Worm (Caenorhabditis elegans) whole organism, L3 larva: ENCODE results near the gene dct-5.

ENCODE experiments used
- R02D3.7 ChIP-seq: fragments of 150-350 bp; optimal IDR thresholded peaks from 2 replicates; lab custom pipeline; 2014; ENCODE audit warnings: missing biosample characterization, missing genetic modification characterization
- ZK546.5 ChIP-seq: sonication (generic microtip); optimal IDR thresholded peaks from 2 replicates; lab custom pipeline; 2017; ENCODE audit warnings: missing biosample characterization, missing genetic modification characterization
- aly-2 ChIP-seq: fragments of 150-350 bp; optimal IDR thresholded peaks from 2 replicates; lab custom pipeline; 2014; ENCODE audit warnings: missing biosample characterization, missing genetic modification characterization
- ama-1 ChIP-seq: fragments of 150-350 bp; optimal IDR thresholded peaks from 2 replicates; lab custom pipeline; 2018
- ceh-28 ChIP-seq: fragments of 150-350 bp; optimal IDR thresholded peaks from 2 replicates; lab custom pipeline; 2014; ENCODE audit warnings: missing biosample characterization, missing genetic modification reagents, missing genetic modification characterization
- ceh-82 ChIP-seq: fragments of 150-350 bp; optimal IDR thresholded peaks from 2 replicates; lab custom pipeline; 2014; ENCODE audit warnings: missing biosample characterization, missing genetic modification characterization
- daf-12 ChIP-seq: fragments of 150-350 bp; optimal IDR thresholded peaks from 2 replicates; lab custom pipeline; 2014; ENCODE audit warnings: missing biosample characterization, missing genetic modification reagents, missing genetic modification characterization
- egl-5 ChIP-seq: fragments of 150-350 bp; optimal IDR thresholded peaks from 2 replicates; lab custom pipeline; 2017; ENCODE audit warnings: missing biosample characterization, missing genetic modification reagents, missing genetic modification characterization, inconsistent platforms
- elt-1 ChIP-seq: fragments of 150-350 bp; optimal IDR thresholded peaks from 2 replicates; lab custom pipeline; 2014; ENCODE audit warnings: missing biosample characterization, missing genetic modification characterization
- elt-2 ChIP-seq: sonication (generic microtip); optimal IDR thresholded peaks from 2 replicates; lab custom pipeline; 2016; ENCODE audit warnings: missing genetic modification reagents, mild to moderate bottlenecking, missing genetic modification characterization, missing compliant biosample characterization
- elt-3 ChIP-seq, 3 experiments: fragments of 150-350 bp in 1 of 3; sonication (generic microtip) in 2 of 3; optimal IDR thresholded peaks; 2 replicates in 2 of 3; 4 replicates in 1 of 3; lab custom pipeline; 2014 to 2017; ENCODE audit warnings: missing biosample characterization in 3 of 3, missing genetic modification characterization in 3 of 3
- eor-1 ChIP-seq, 2 experiments: fragments of 150-350 bp; optimal IDR thresholded peaks; 2 replicates each; lab custom pipeline; 2014 to 2018; ENCODE audit warnings: missing biosample characterization in 2 of 2, missing genetic modification characterization in 2 of 2
- fkh-10 ChIP-seq: sonication (generic microtip); optimal IDR thresholded peaks from 2 replicates; lab custom pipeline; 2017; ENCODE audit warnings: missing biosample characterization, missing genetic modification reagents, missing genetic modification characterization
- fkh-2 ChIP-seq: fragments of 150-350 bp; optimal IDR thresholded peaks from 2 replicates; lab custom pipeline; 2014; ENCODE audit warnings: missing biosample characterization, missing genetic modification reagents, missing genetic modification characterization
- fos-1 ChIP-seq: fragments of 150-350 bp; optimal IDR thresholded peaks from 2 replicates; lab custom pipeline; 2014; ENCODE audit warnings: missing biosample characterization, missing genetic modification characterization
- hmg-11 ChIP-seq: sonication (generic microtip); optimal IDR thresholded peaks from 2 replicates; lab custom pipeline; 2016; ENCODE audit warnings: missing genetic modification characterization, missing compliant biosample characterization
- jun-1 ChIP-seq: fragments of 150-350 bp; optimal IDR thresholded peaks from 2 replicates; lab custom pipeline; 2014; ENCODE audit warnings: missing biosample characterization, missing genetic modification reagents, missing genetic modification characterization
- lin-15B ChIP-seq: fragments of 150-350 bp; optimal IDR thresholded peaks from 2 replicates; lab custom pipeline; 2014; ENCODE audit warnings: missing biosample characterization, missing genetic modification characterization
- lin-39 ChIP-seq: fragments of 150-350 bp; optimal IDR thresholded peaks from 2 replicates; lab custom pipeline; 2018; ENCODE audit warnings: missing biosample characterization, missing genetic modification reagents, missing genetic modification characterization
- lsy-12 ChIP-seq: sonication (generic microtip); optimal IDR thresholded peaks from 2 replicates; lab custom pipeline; 2016; ENCODE audit warnings: mild to moderate bottlenecking, missing genetic modification characterization, missing compliant biosample characterization
- mdl-1 ChIP-seq: fragments of 150-350 bp; optimal IDR thresholded peaks from 2 replicates; lab custom pipeline; 2014; ENCODE audit warnings: missing biosample characterization, missing genetic modification characterization
- mml-1 ChIP-seq: fragments of 150-350 bp; sonication (generic microtip); optimal IDR thresholded peaks from 3 replicates; lab custom pipeline; 2014; ENCODE audit warnings: missing biosample characterization, missing genetic modification characterization
- nfya-1 ChIP-seq: sonication (generic microtip); optimal IDR thresholded peaks from 2 replicates; lab custom pipeline; 2017; ENCODE audit warnings: missing genetic modification characterization, mild to moderate bottlenecking, missing compliant biosample characterization, antibody characterized with exemption, moderate library complexity; ENCODE audit not compliant: insufficient read depth
- nhr-11 ChIP-seq: fragments of 150-350 bp; optimal IDR thresholded peaks from 2 replicates; lab custom pipeline; 2014; ENCODE audit warnings: missing biosample characterization, missing genetic modification characterization
- nhr-23 ChIP-seq: fragments of 150-350 bp; optimal IDR thresholded peaks from 2 replicates; lab custom pipeline; 2014; ENCODE audit warnings: missing biosample characterization, missing genetic modification reagents, missing genetic modification characterization
- nhr-25 ChIP-seq: sonication (generic microtip); optimal IDR thresholded peaks from 2 replicates; lab custom pipeline; 2017; ENCODE audit warnings: missing biosample characterization, missing genetic modification characterization
- nhr-43 ChIP-seq: sonication (generic microtip); optimal IDR thresholded peaks from 2 replicates; lab custom pipeline; 2016; ENCODE audit warnings: mild to moderate bottlenecking, missing genetic modification characterization, missing compliant biosample characterization; ENCODE audit not compliant: poor library complexity, severe bottlenecking
- nhr-67 ChIP-seq: fragments of 150-350 bp; optimal IDR thresholded peaks from 2 replicates; lab custom pipeline; 2014; ENCODE audit warnings: missing biosample characterization, missing genetic modification characterization
- nhr-77 ChIP-seq: fragments of 150-350 bp; optimal IDR thresholded peaks from 2 replicates; lab custom pipeline; 2014; ENCODE audit warnings: missing biosample characterization, missing genetic modification characterization
- pha-4 ChIP-seq: fragments of 150-350 bp; optimal IDR thresholded peaks from 2 replicates; lab custom pipeline; 2014; ENCODE audit warnings: missing biosample characterization, missing genetic modification reagents, missing genetic modification characterization
- pqm-1 ChIP-seq: fragments of 150-350 bp; optimal IDR thresholded peaks from 2 replicates; lab custom pipeline; 2017; ENCODE audit warnings: missing biosample characterization, missing genetic modification characterization, inconsistent platforms
- sea-2 ChIP-seq: fragments of 150-350 bp; sonication (generic microtip); optimal IDR thresholded peaks from 4 replicates; lab custom pipeline; 2014; ENCODE audit warnings: missing biosample characterization, missing genetic modification reagents, missing genetic modification characterization
- skn-1 ChIP-seq: fragments of 150-350 bp; optimal IDR thresholded peaks from 2 replicates; lab custom pipeline; 2014; ENCODE audit warnings: missing biosample characterization, missing genetic modification characterization
- snpc-4 ChIP-seq: fragments of 150-350 bp; optimal IDR thresholded peaks from 2 replicates; lab custom pipeline; 2014; ENCODE audit warnings: missing biosample characterization, missing genetic modification characterization
- tbx-2 ChIP-seq: sonication (generic microtip); optimal IDR thresholded peaks from 2 replicates; lab custom pipeline; 2016; ENCODE audit warnings: mild to moderate bottlenecking, missing genetic modification characterization, missing compliant biosample characterization
- unc-39 ChIP-seq: sonication (generic microtip); optimal IDR thresholded peaks from 4 replicates; lab custom pipeline; 2017; ENCODE audit warnings: missing biosample characterization, missing genetic modification characterization
- zag-1 ChIP-seq: fragments of 150-350 bp; optimal IDR thresholded peaks from 2 replicates; lab custom pipeline; 2014; ENCODE audit warnings: missing biosample characterization, missing genetic modification characterization
- ztf-11 ChIP-seq: fragments of 150-350 bp; optimal IDR thresholded peaks from 2 replicates; lab custom pipeline; 2014; ENCODE audit warnings: missing biosample characterization, missing genetic modification characterization
- ztf-4 ChIP-seq: fragments of 150-350 bp; optimal IDR thresholded peaks from 2 replicates; lab custom pipeline; 2014; ENCODE audit warnings: missing biosample characterization, missing genetic modification characterization

Gene dct-5

DNA sequence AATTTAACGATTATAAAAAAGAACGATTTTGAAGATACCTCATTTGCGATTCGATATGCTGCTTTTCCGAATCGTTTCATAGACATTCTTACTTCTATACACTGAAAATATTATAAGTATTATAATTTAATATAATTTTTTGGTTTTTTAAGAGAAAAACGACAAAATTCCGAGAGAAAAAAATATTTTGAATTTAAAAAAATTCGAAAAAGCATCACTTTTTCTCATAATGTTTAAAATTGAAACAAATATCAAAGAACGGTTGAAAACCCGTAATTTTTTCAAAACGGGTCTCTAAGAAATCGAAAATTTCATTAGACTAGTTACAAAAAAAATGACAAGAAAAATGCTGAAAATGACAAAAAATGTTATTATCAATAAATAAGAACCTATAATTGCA lies 41.1 kb downstream of the dct-5 start, which contains the start of gene pink-1:
pink-1 (minus strand) TSS at position 101 of the 400 bp plus-strand sequence.
- TF ChIP-seq ceh-82, result no peak
- TF ChIP-seq R02D3.7 (tag; lab: Kevin White, UChicago), result no peak

DNA sequence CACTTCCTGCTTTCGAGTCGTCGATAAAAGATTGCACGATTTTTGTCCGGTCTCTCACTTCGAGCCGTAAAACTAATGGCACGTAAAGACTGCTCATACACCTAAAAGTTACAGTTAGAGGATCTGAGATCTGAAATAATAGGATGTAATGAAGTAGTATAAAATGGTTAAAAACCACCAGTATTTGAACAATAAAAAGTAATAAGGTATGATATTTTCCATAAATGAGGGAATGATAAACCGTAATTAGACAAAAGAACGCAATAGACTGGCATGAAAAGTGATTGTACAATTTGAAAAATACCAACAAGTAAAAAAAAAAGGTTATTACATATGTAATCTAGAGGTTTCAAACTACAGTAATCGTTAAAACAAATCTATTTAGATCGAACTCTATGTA lies 43.6 kb downstream of the dct-5 start, which contains the start of gene brap-2:
brap-2 (minus strand) TSS at position 101 of the 400 bp plus-strand sequence.
- no peak for TF ChIP-seq fos-1
- no peak for TF ChIP-seq pqm-1 (tag; lab: Kevin White, UChicago)
- no peak for TF ChIP-seq R02D3.7 (tag; lab: Kevin White, UChicago)
- TF ChIP-seq ama-1, result no peak
- no peak for TF ChIP-seq fkh-10 (GFP tag; lab: Kevin White, UChicago)
- TF ChIP-seq nhr-23 (tag; lab: Kevin White, UChicago), result no peak
- TF ChIP-seq nhr-11 (tag; lab: Kevin White, UChicago), result no peak

DNA sequence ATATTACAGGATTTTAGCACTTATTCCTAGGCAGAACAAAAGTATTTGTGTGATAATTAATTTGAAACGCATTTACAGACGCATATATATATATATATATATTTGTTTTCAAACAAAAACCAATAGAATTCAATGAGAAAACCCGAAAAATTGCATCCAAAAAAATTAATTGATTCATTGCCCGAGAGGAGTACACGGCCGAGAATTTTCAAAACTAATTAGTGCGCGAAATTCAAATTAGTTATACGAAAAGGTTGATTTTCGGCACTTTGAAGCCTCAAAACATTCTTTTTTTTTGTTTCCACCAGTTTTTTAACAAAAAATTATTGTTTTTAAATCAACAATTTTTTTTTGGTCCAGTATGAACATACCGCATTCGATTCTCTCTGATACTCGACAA lies 45.3 kb downstream of the dct-5 start:
- TF ChIP-seq elt-3 (tag; optimal IDR thresholded peaks at IDR 0.05; lab: Kevin White, UChicago) (no peak), nhr-43 (tag; lab: Kevin White, UChicago) (no peak), sea-2 (GFP tag; lab: Kevin White, UChicago) (no peak), zag-1 (tag; lab: Kevin White, UChicago) (no peak), elt-1 (tag; lab: Kevin White, UChicago) (no peak), lsy-12 (tag; lab: Kevin White, UChicago) (no peak), egl-5 (tag; lab: Kevin White, UChicago) (no peak), mml-1 (no peak), ZK546.5 (tag; lab: Kevin White, UChicago) (no peak), ama-1 (no peak), daf-12 (tag; lab: Kevin White, UChicago) (no peak), R02D3.7 (tag; lab: Kevin White, UChicago) (no peak), unc-39 (tag; lab: Kevin White, UChicago) (no peak), lin-39 (tag; lab: Kevin White, UChicago) (no peak), jun-1 (tag; lab: Kevin White, UChicago) (no peak)

DNA sequence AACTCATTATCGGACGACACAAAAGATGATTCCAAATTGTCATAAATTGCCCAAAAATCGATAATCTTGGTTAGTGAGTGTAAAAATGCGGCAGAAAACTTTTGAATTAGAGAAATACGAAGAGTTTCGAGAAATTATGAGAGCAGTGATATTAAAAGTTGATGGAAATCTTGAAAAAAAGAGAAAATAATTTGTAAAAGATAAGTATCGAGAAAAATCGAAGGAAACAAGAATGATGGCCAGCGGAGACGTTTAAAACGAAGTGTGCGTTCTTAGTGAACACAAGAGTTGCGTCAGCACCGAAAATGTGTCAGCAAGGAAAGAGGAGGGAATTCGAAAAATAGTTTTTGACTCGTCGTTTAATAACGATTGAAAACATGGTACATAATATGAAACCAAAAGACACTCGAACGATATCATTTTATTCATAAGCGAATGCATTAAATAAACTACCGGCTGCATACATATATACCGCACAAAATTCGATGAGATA lies 46.9 kb downstream of the dct-5 start, which contains the start of gene ndx-6:
ndx-6 (minus strand) TSS at position 51 of the 493 bp plus-strand sequence.
- no peak for TF ChIP-seq mml-1
- TF ChIP-seq nhr-67 (tag; lab: Kevin White, UChicago), result no peak
- TF ChIP-seq ceh-82, result peak; percentile 11
- no peak for TF ChIP-seq ztf-11 (tag; lab: Kevin White, UChicago)
- peak; percentile 61 for TF ChIP-seq R02D3.7 (tag; lab: Kevin White, UChicago)
- TF ChIP-seq aly-2, result peak; percentile 5
- TF ChIP-seq elt-3 (tag; optimal IDR thresholded peaks at IDR 0.05; lab: Kevin White, UChicago), result no peak
- TF ChIP-seq nhr-11 (tag; lab: Kevin White, UChicago), result no peak
- TF ChIP-seq eor-1 (tag; optimal IDR thresholded peaks at IDR 0.05; lab: Kevin White, UChicago), result no peak
- peak; percentile 29 for TF ChIP-seq pqm-1 (tag; lab: Kevin White, UChicago)
- peak; percentile 92 for TF ChIP-seq nhr-25 (tag; lab: Kevin White, UChicago)
- peak; percentile 75 for TF ChIP-seq snpc-4 (tag; lab: Kevin White, UChicago)
- TF ChIP-seq hmg-11 (tag; lab: Kevin White, UChicago), result peak; percentile 51
- TF ChIP-seq tbx-2, result peak; percentile 66
- no peak for TF ChIP-seq fos-1
- TF ChIP-seq nhr-43 (tag; lab: Kevin White, UChicago), result peak; percentile 86
- TF ChIP-seq egl-5 (tag; lab: Kevin White, UChicago), result peak; percentile 64
- TF ChIP-seq pha-4 (tag; lab: Kevin White, UChicago), result peak; percentile 90
- peak; percentile 79 for TF ChIP-seq elt-2 (tag; lab: Kevin White, UChicago)
- TF ChIP-seq nhr-23 (tag; lab: Kevin White, UChicago), result peak; percentile 92
- TF ChIP-seq fkh-10 (GFP tag; lab: Kevin White, UChicago), result no peak
- peak; percentile 55 for TF ChIP-seq ceh-28 (tag; lab: Kevin White, UChicago)
- peak; percentile 82 for TF ChIP-seq nfya-1 (tag; lab: Kevin White, UChicago)
- TF ChIP-seq lin-39 (tag; lab: Kevin White, UChicago), result peak; percentile 79
- TF ChIP-seq lsy-12 (tag; lab: Kevin White, UChicago), result peak; percentile 26
- TF ChIP-seq daf-12 (tag; lab: Kevin White, UChicago), result no peak
- TF ChIP-seq unc-39 (tag; lab: Kevin White, UChicago), result no peak
- no peak for TF ChIP-seq mdl-1 (tag; lab: Kevin White, UChicago)
- no peak for TF ChIP-seq fkh-2 (tag; lab: Kevin White, UChicago)
- TF ChIP-seq jun-1 (tag; lab: Kevin White, UChicago), result peak; percentile 71
- TF ChIP-seq lin-15B (tag; lab: Kevin White, UChicago), result peak; percentile 75
- TF ChIP-seq ama-1, result peak; percentile 73
- no peak for TF ChIP-seq zag-1 (tag; lab: Kevin White, UChicago)
- peak; percentile 57 for TF ChIP-seq skn-1 (tag; lab: Kevin White, UChicago)
- TF ChIP-seq nhr-77 (tag; lab: Kevin White, UChicago), result no peak
- TF ChIP-seq ztf-4, result peak; percentile 58
